Fruit fly (Drosophila melanogaster) whole organism, pupa: ENCODE data around the gene lab.
A peak's percentile ranks its signal among the peaks of the same experiment; 100 is the strongest.

ENCODE experiments used
- CG10348 ChIP-seq: fragments of 200-800 bp; sonication (Bioruptor generic); IDR thresholded peaks from 2 replicates; pipeline ENCODE4 v1.3.6; 2022; ENCODE audit warnings: missing biosample characterization, missing genetic modification characterization
- CG12605 ChIP-seq: fragments of 200-800 bp; sonication (Bioruptor generic); IDR thresholded peaks from 2 replicates; pipeline ENCODE4 v1.3.6; 2022; ENCODE audit warnings: missing biosample characterization, missing genetic modification characterization
- CG13204 ChIP-seq: fragments of 200-800 bp; sonication (Bioruptor generic); optimal IDR thresholded peaks from 2 replicates; lab custom pipeline; 2018; ENCODE audit warnings: missing biosample characterization, mild to moderate bottlenecking, missing genetic modification characterization, moderate library complexity
- CG14655 ChIP-seq: fragments of 200-800 bp; sonication (Bioruptor generic); optimal IDR thresholded peaks from 3 replicates; lab custom pipeline; 2017; ENCODE audit warnings: mild to moderate bottlenecking, missing biosample characterization, missing genetic modification reagents, missing genetic modification characterization
- CG15710 ChIP-seq: fragments of 200-800 bp; sonication (Bioruptor generic); optimal IDR thresholded peaks from 2 replicates; lab custom pipeline; 2018; ENCODE audit warnings: missing biosample characterization, mild to moderate bottlenecking, missing genetic modification characterization, moderate library complexity
- CG32121 ChIP-seq: fragments of 200-800 bp; sonication (Bioruptor generic); IDR thresholded peaks from 2 replicates; pipeline ENCODE4 v1.3.6; 2022; ENCODE audit warnings: missing biosample characterization, missing genetic modification characterization
- CG34367 ChIP-seq: fragments of 200-800 bp; sonication (Bioruptor generic); optimal IDR thresholded peaks from 2 replicates; lab custom pipeline; 2018; ENCODE audit warnings: missing biosample characterization, mild to moderate bottlenecking, missing genetic modification characterization
- CG4496 ChIP-seq: fragments of 200-800 bp; sonication (Bioruptor generic); IDR thresholded peaks from 3 replicates; pipeline ENCODE4 v1.3.6; 2022; ENCODE audit warnings: missing biosample characterization, missing genetic modification characterization
- CG8159 ChIP-seq: fragments of 200-800 bp; sonication (Bioruptor generic); optimal IDR thresholded peaks from 3 replicates; lab custom pipeline; 2018; ENCODE audit warnings: missing biosample characterization, mild to moderate bottlenecking, missing genetic modification characterization, moderate library complexity
- CG8301 ChIP-seq: fragments of 200-800 bp; sonication (Bioruptor generic); optimal IDR thresholded peaks from 2 replicates; lab custom pipeline; 2018; ENCODE audit warnings: missing biosample characterization, mild to moderate bottlenecking, missing genetic modification characterization
- CG9948 ChIP-seq: fragments of 200-800 bp; sonication (Bioruptor generic); optimal IDR thresholded peaks from 2 replicates; lab custom pipeline; 2018; ENCODE audit warnings: missing biosample characterization, mild to moderate bottlenecking, missing genetic modification characterization, moderate library complexity
- D1 ChIP-seq: fragments of 200-800 bp; sonication (Bioruptor generic); optimal IDR thresholded peaks from 2 replicates; lab custom pipeline; 2018; ENCODE audit warnings: missing biosample characterization, mild to moderate bottlenecking, missing genetic modification characterization, moderate library complexity
- EcR ChIP-seq: fragments of 200-800 bp; sonication (Bioruptor generic); optimal IDR thresholded peaks from 3 replicates; lab custom pipeline; 2019; ENCODE audit warnings: missing biosample characterization, missing genetic modification characterization, mild to moderate bottlenecking, moderate library complexity, missing genetic modification reagents
- Ets98B ChIP-seq: fragments of 200-800 bp; sonication (Bioruptor generic); IDR thresholded peaks from 2 replicates; pipeline ENCODE4 v1.3.6; 2022; ENCODE audit warnings: missing biosample characterization, missing genetic modification characterization
- Pif1A ChIP-seq: fragments of 200-800 bp; sonication (Bioruptor generic); optimal IDR thresholded peaks from 3 replicates; lab custom pipeline; 2016; ENCODE audit warnings: missing biosample characterization, missing genetic modification characterization
- Pif1B ChIP-seq: fragments of 200-800 bp; sonication (Bioruptor generic); optimal IDR thresholded peaks from 3 replicates; lab custom pipeline; 2016; ENCODE audit warnings: missing biosample characterization, missing genetic modification characterization
- Snoo ChIP-seq: fragments of 200-800 bp; sonication (Bioruptor generic); optimal IDR thresholded peaks from 3 replicates; lab custom pipeline; 2017; ENCODE audit warnings: missing biosample characterization, mild to moderate bottlenecking, missing genetic modification characterization, inconsistent platforms
- fd96Ca ChIP-seq: fragments of 200-800 bp; sonication (Bioruptor generic); IDR thresholded peaks from 3 replicates; pipeline ENCODE4 v1.3.6; 2022; ENCODE audit warnings: missing biosample characterization, missing genetic modification characterization
- gl ChIP-seq: fragments of 200-800 bp; sonication (Bioruptor generic); optimal IDR thresholded peaks from 2 replicates; lab custom pipeline; 2018; ENCODE audit warnings: missing biosample characterization, mild to moderate bottlenecking, missing genetic modification characterization
- rn ChIP-seq: fragments of 200-800 bp; sonication (Bioruptor generic); IDR thresholded peaks from 2 replicates; pipeline ENCODE4 v1.3.6; 2022; ENCODE audit warnings: missing biosample characterization, missing genetic modification characterization

Gene lab

dm6 chr3R:6678480-6678879 is at the start of gene lab:
TSS of gene lab (minus strand) at chr3R:6678590.
- TF ChIP-seq CG8301 (tag; lab: Kevin White, UChicago) (no peak), EcR (GFP tag; lab: Kevin White, UChicago) (no peak), Pif1B (GFP tag; lab: Kevin White, UChicago) (no peak), rn (GFP tag; lab: Robert Waterston, UW) (no peak), CG9948 (no peak), CG32121 (GFP tag; lab: Robert Waterston, UW) (no peak), CG14655 (no peak), gl (tag; lab: Kevin White, UChicago) (no peak), CG15710 (tag; lab: Kevin White, UChicago) (no peak), CG13204 (GFP tag; lab: Kevin White, UChicago) (no peak), CG12605 (GFP tag; lab: Robert Waterston, UW) (no peak), CG4496 (GFP tag; lab: Robert Waterston, UW) (no peak), Snoo (tag; lab: Kevin White, UChicago) (no peak), Ets98B (GFP tag; lab: Robert Waterston, UW) (no peak), CG34367 (tag; lab: Kevin White, UChicago) (no peak), fd96Ca (no peak)

dm6 chr3R:6726119-6726518 is 47.7 kb upstream of the lab start:
- no peak for TF ChIP-seq Pif1A (GFP tag; lab: Kevin White, UChicago)
- peak; percentile 53 for TF ChIP-seq gl (tag; lab: Kevin White, UChicago)
- TF ChIP-seq, all 21 proteins: peak for 1

dm6 chr3R:6723537-6724171 is 45.3 kb upstream of the lab start:
- TF ChIP-seq CG10348 (GFP tag; lab: Robert Waterston, UW) (no peak), CG13204 (GFP tag; lab: Kevin White, UChicago) (no peak), D1 (tag; lab: Kevin White, UChicago) (no peak), CG14655 (peak; percentile 44), CG12605 (GFP tag; lab: Robert Waterston, UW) (no peak), EcR (GFP tag; lab: Kevin White, UChicago) (no peak), CG9948 (no peak), Pif1A (GFP tag; lab: Kevin White, UChicago) (peak; percentile 4), CG8159 (peak; percentile 34), Pif1B (GFP tag; lab: Kevin White, UChicago) (no peak), Ets98B (GFP tag; lab: Robert Waterston, UW) (no peak)

- TF ChIP-seq D1 (tag; lab: Kevin White, UChicago) (peak; percentile 67), CG8301 (tag; lab: Kevin White, UChicago) (no peak), Ets98B (GFP tag; lab: Robert Waterston, UW) (no peak)
These were observed 30.5 kb upstream of the lab start for dm6 chr3R:6708858-6709257.

dm6 chr3R:6706327-6706726 is 27.9 kb upstream of the lab start:
- TF ChIP-seq Pif1A (GFP tag; lab: Kevin White, UChicago), result no peak
- no peak for TF ChIP-seq CG8159
- no peak for TF ChIP-seq CG8301 (tag; lab: Kevin White, UChicago)
- TF ChIP-seq D1 (tag; lab: Kevin White, UChicago), result peak; percentile 64

dm6 chr3R:6703784-6704183 is 25.4 kb upstream of the lab start, which contains the start of gene Ccp84Aa:
TSS of gene Ccp84Aa (plus strand) at chr3R:6704084.
- no peak for TF ChIP-seq CG32121 (GFP tag; lab: Robert Waterston, UW)
- no peak for TF ChIP-seq gl (tag; lab: Kevin White, UChicago)
- no peak for TF ChIP-seq Pif1B (GFP tag; lab: Kevin White, UChicago)
- TF ChIP-seq CG9948, result no peak
- TF ChIP-seq CG14655, result no peak
- TF ChIP-seq CG10348 (GFP tag; lab: Robert Waterston, UW), result no peak
- no peak for TF ChIP-seq Ets98B (GFP tag; lab: Robert Waterston, UW)

- no peak for TF ChIP-seq CG12605 (GFP tag; lab: Robert Waterston, UW)
These were observed 24.4 kb upstream of the lab start, which contains the start of gene Ccp84Ab for dm6 chr3R:6702777-6703176. TSS of gene Ccp84Ab (minus strand) at chr3R:6702877.

dm6 chr3R:6696221-6696749 is 17.9 kb upstream of the lab start, which contains the start of gene Ccp84Ac:
TSS of gene Ccp84Ac (minus strand) at chr3R:6696271.
- TF ChIP-seq CG15710 (tag; lab: Kevin White, UChicago), result no peak
- no peak for TF ChIP-seq EcR (GFP tag; lab: Kevin White, UChicago)
- no peak for TF ChIP-seq CG32121 (GFP tag; lab: Robert Waterston, UW)
- TF ChIP-seq CG12605 (GFP tag; lab: Robert Waterston, UW), result no peak
- no peak for TF ChIP-seq CG34367 (tag; lab: Kevin White, UChicago)
- TF ChIP-seq fd96Ca, result no peak
- TF ChIP-seq Ets98B (GFP tag; lab: Robert Waterston, UW), result no peak
- no peak for TF ChIP-seq CG4496 (GFP tag; lab: Robert Waterston, UW)
- TF ChIP-seq D1 (tag; lab: Kevin White, UChicago), result no peak
- no peak for TF ChIP-seq Snoo (tag; lab: Kevin White, UChicago)
- no peak for TF ChIP-seq CG14655
- TF ChIP-seq Pif1B (GFP tag; lab: Kevin White, UChicago), result no peak
- no peak for TF ChIP-seq gl (tag; lab: Kevin White, UChicago)
- TF ChIP-seq rn (GFP tag; lab: Robert Waterston, UW), result no peak
- TF ChIP-seq CG8301 (tag; lab: Kevin White, UChicago), result no peak
- TF ChIP-seq Pif1A (GFP tag; lab: Kevin White, UChicago), result no peak
